Fruit fly (Drosophila melanogaster): ENCODE data around the gene CG32079.

DNA sequence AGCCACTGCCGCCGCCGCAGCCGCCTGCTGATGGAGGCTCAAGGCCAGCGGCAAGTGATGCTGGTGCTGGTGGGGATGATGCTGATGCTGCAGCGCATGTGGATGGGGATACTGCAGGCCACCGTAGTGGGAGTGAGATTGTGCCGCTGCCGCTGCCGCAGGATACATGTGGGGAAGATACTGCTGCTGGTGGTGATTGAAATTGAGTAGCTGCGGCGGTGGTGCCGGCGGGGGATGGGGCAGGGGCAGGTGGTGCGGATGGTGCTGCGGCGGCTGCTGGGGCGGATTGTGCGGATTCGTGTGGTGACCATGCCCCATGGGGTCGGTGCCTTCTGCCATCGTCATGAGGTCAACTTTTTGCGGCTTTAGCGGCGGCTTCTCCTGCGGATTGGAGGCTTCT is 40.8 kb upstream of the CG32079 start:
- TF ChIP-seq psq (optimal IDR thresholded peaks at IDR 0.05) = no peak
- no peak for TF ChIP-seq Dll (optimal IDR thresholded peaks at IDR 0.05)
- no peak for TF ChIP-seq usp (GFP tag; optimal IDR thresholded peaks at IDR 0.05)
- TF ChIP-seq pan (optimal IDR thresholded peaks at IDR 0.05) = no peak
- TF ChIP-seq CG8478 (optimal IDR thresholded peaks at IDR 0.05) = no peak
- TF ChIP-seq EcR (GFP tag; optimal IDR thresholded peaks at IDR 0.05) = no peak

Measured in whole organism.